Worm (Caenorhabditis elegans) whole organism, L2 larva: Measurements from ENCODE around the gene F55A11.4.

Experiments
- nhr-12 ChIP-seq: fragments of 150-350 bp; optimal IDR thresholded peaks from 2 replicates; lab custom pipeline; 2014; ENCODE audit warnings: missing biosample characterization, missing genetic modification characterization
- nhr-77 ChIP-seq: fragments of 150-350 bp; optimal IDR thresholded peaks from 2 replicates; lab custom pipeline; 2014; ENCODE audit warnings: missing biosample characterization, missing genetic modification characterization
- snpc-4 ChIP-seq: fragments of 150-350 bp; optimal IDR thresholded peaks from 2 replicates; lab custom pipeline; 2014; ENCODE audit warnings: missing biosample characterization, missing genetic modification characterization

ce11 chrV:11818064-11818463, 47.8 kb downstream of the F55A11.4 start:
- TF ChIP-seq nhr-12 (tag; lab: Kevin White, UChicago): no peak
- TF ChIP-seq nhr-77: no peak
- no peak for TF ChIP-seq snpc-4
